Fruit fly (Drosophila melanogaster): Measurements from ENCODE around the gene Spn28Da.

The Spn28Da gene

dm6 chr2L:7901833-7902232 is 12.9 kb upstream of the Spn28Da start:
- no peak for TF ChIP-seq Rx (GFP tag; IDR thresholded peaks at IDR 0.05)
- TF ChIP-seq CG11504 (tag; optimal IDR thresholded peaks at IDR 0.05): peak; percentile 87

dm6 chr2L:7899949-7900348 is 11.0 kb upstream of the Spn28Da start:
- no peak for TF ChIP-seq Hr78 (GFP tag; optimal IDR thresholded peaks at IDR 0.05)
- TF ChIP-seq Hr39 (optimal IDR thresholded peaks at IDR 0.05): no peak
- no peak for TF ChIP-seq cato (GFP tag; optimal IDR thresholded peaks at IDR 0.05; ENCODE audit: borderline replicate concordance)
- no peak for TF ChIP-seq Opbp (GFP tag; IDR thresholded peaks at IDR 0.05; ENCODE audit: partially characterized antibody)
- TF ChIP-seq CG6175 (GFP tag; IDR thresholded peaks at IDR 0.05): no peak
- TF ChIP-seq grau (tag; optimal IDR thresholded peaks at IDR 0.05): no peak
- TF ChIP-seq CHES-1-like (GFP tag; optimal IDR thresholded peaks at IDR 0.05): no peak
- TF ChIP-seq tna (GFP tag; IDR thresholded peaks at IDR 0.05; ENCODE audit: partially characterized antibody): no peak
- peak; percentile 44 for TF ChIP-seq fd96Cb (tag; optimal IDR thresholded peaks at IDR 0.05)
- TF ChIP-seq trh (GFP tag; optimal IDR thresholded peaks at IDR 0.05): no peak
- TF ChIP-seq bowl (GFP tag; IDR thresholded peaks at IDR 0.05): no peak
- peak; percentile 13 for TF ChIP-seq gem (tag; optimal IDR thresholded peaks at IDR 0.05)
- TF ChIP-seq CG14965 (GFP tag; optimal IDR thresholded peaks at IDR 0.05; ENCODE audit: borderline replicate concordance): no peak
- no peak for TF ChIP-seq lov (optimal IDR thresholded peaks at IDR 0.05)
- no peak for TF ChIP-seq lov (GFP tag; IDR thresholded peaks at IDR 0.05)
- TF ChIP-seq run (tag; optimal IDR thresholded peaks at IDR 0.05): no peak
- no peak for TF ChIP-seq CG7556 (GFP tag; optimal IDR thresholded peaks at IDR 0.05)
- TF ChIP-seq org-1 (GFP tag; optimal IDR thresholded peaks at IDR 0.05): no peak
- no peak for TF ChIP-seq Sox100B (GFP tag; optimal IDR thresholded peaks at IDR 0.05)
- no peak for TF ChIP-seq Dfd (GFP tag; optimal IDR thresholded peaks at IDR 0.05)
- no peak for TF ChIP-seq CG12769 (tag; optimal IDR thresholded peaks at IDR 0.05)
- TF ChIP-seq CG13287 (GFP tag; IDR thresholded peaks at IDR 0.05; ENCODE audit: partially characterized antibody): no peak
- no peak for TF ChIP-seq bigmax (GFP tag; optimal IDR thresholded peaks at IDR 0.05)
- TF ChIP-seq CG11504 (tag; optimal IDR thresholded peaks at IDR 0.05): peak; percentile 29
- no peak for TF ChIP-seq twi (tag; optimal IDR thresholded peaks at IDR 0.05)
- TF ChIP-seq CG16863 (GFP tag; optimal IDR thresholded peaks at IDR 0.05): no peak
- TF ChIP-seq ase (GFP tag; IDR thresholded peaks at IDR 0.05): 0 out of 3 replicates have a peak, but pooled peaks have one; percentile 30
- TF ChIP-seq CG13296 (GFP tag; optimal IDR thresholded peaks at IDR 0.05): no peak
- TF ChIP-seq CG8089 (GFP tag; optimal IDR thresholded peaks at IDR 0.05): no peak
- no peak for TF ChIP-seq Xbp1 (GFP tag; optimal IDR thresholded peaks at IDR 0.05)
- no peak for TF ChIP-seq CG4707 (GFP tag; optimal IDR thresholded peaks at IDR 0.05)
- no peak for TF ChIP-seq CG3995 (GFP tag; optimal IDR thresholded peaks at IDR 0.05)
- no peak for TF ChIP-seq CG11456 (GFP tag; IDR thresholded peaks at IDR 0.05)
- TF ChIP-seq fd3F (GFP tag; optimal IDR thresholded peaks at IDR 0.05): no peak
- TF ChIP-seq Sox102F (GFP tag; optimal IDR thresholded peaks at IDR 0.05): peak; percentile 30
- no peak for TF ChIP-seq NFAT (GFP tag; IDR thresholded peaks at IDR 0.05)
- TF ChIP-seq ATbp (GFP tag; optimal IDR thresholded peaks at IDR 0.05): no peak
- TF ChIP-seq emc (GFP tag; optimal IDR thresholded peaks at IDR 0.05): no peak
- TF ChIP-seq Chrac-16 (GFP tag; optimal IDR thresholded peaks at IDR 0.05): no peak
- peak; percentile 63 for TF ChIP-seq lbe (GFP tag; optimal IDR thresholded peaks at IDR 0.05)
- no peak for TF ChIP-seq usp (GFP tag; optimal IDR thresholded peaks at IDR 0.05)
- TF ChIP-seq CG17912 (GFP tag; optimal IDR thresholded peaks at IDR 0.05): no peak
- no peak for TF ChIP-seq Mrtf (GFP tag; IDR thresholded peaks at IDR 0.05)
- no peak for TF ChIP-seq kay (GFP tag; optimal IDR thresholded peaks at IDR 0.05)
- no peak for TF ChIP-seq bcd (GFP tag; optimal IDR thresholded peaks at IDR 0.05)
- TF ChIP-seq CG2129 (GFP tag; IDR thresholded peaks at IDR 0.05; ENCODE audit: partially characterized antibody): no peak
- TF ChIP-seq CG10147 (GFP tag; optimal IDR thresholded peaks at IDR 0.05): no peak
- TF ChIP-seq cwo (GFP tag; optimal IDR thresholded peaks at IDR 0.05): no peak
- TF ChIP-seq Rx (GFP tag; IDR thresholded peaks at IDR 0.05): 0 out of 2 replicates have a peak, but pooled peaks have one; percentile 5

Measured in whole organism, embryonic.